Worm (Caenorhabditis elegans) whole organism, L4 larva: ENCODE results near the gene abhd-5.1.

Experiments
- F26F4.8 ChIP-seq: fragments of 200-800 bp; sonication (Bioruptor generic); conservative IDR thresholded peaks from 2 replicates; pipeline ENCODE4 v1.3.6; 2022; ENCODE audit warnings: missing genetic modification characterization, missing compliant biosample characterization
- R02D3.7 ChIP-seq: fragments of 150-350 bp; sonication (generic microtip); optimal IDR thresholded peaks from 3 replicates; lab custom pipeline; 2014; ENCODE audit warnings: missing biosample characterization, missing genetic modification characterization
- T20F7.1 ChIP-seq: fragments of 200-800 bp; sonication (Bioruptor generic); optimal IDR thresholded peaks from 2 replicates; lab custom pipeline; 2018; ENCODE audit warnings: mild to moderate bottlenecking, missing genetic modification characterization, missing compliant biosample characterization
- ZK546.5 ChIP-seq, 2 experiments: sonication (generic microtip); optimal IDR thresholded peaks; 2 replicates each; lab custom pipeline; 2017; ENCODE audit warnings: missing biosample characterization in 2 of 2, missing genetic modification characterization in 2 of 2
- aha-1 ChIP-seq: fragments of 150-350 bp; peaks from one replicate; lab custom pipeline; 2014; ENCODE audit warnings: missing biosample characterization, missing genetic modification characterization
- ceh-32 ChIP-seq: sonication (generic microtip); optimal IDR thresholded peaks from 2 replicates; lab custom pipeline; 2016; ENCODE audit warnings: mild to moderate bottlenecking, missing genetic modification characterization, missing compliant biosample characterization; ENCODE audit not compliant: poor library complexity
- ceh-82 ChIP-seq: sonication (generic microtip); optimal IDR thresholded peaks from 2 replicates; lab custom pipeline; 2017; ENCODE audit warnings: missing biosample characterization, missing genetic modification characterization
- ctbp-1 ChIP-seq: fragments of 200-800 bp; sonication (Bioruptor generic); IDR thresholded peaks from 2 replicates; pipeline ENCODE4 v1.3.6; 2022; ENCODE audit warnings: missing genetic modification reagents, missing genetic modification characterization, missing compliant biosample characterization
- daf-12 ChIP-seq: fragments of 150-350 bp; optimal IDR thresholded peaks from 2 replicates; lab custom pipeline; 2014; ENCODE audit warnings: missing biosample characterization, missing genetic modification reagents, missing genetic modification characterization
- daf-16 ChIP-seq, 3 experiments: sonication (generic microtip); optimal IDR thresholded peaks; 2 replicates each; lab custom pipeline; 2016 to 2017; ENCODE audit warnings: missing genetic modification characterization in 3 of 3, missing genetic modification reagents in 3 of 3, mild to moderate bottlenecking in 2 of 3, missing compliant biosample characterization in 2 of 3, missing biosample characterization in 1 of 3, moderate library complexity in 1 of 3
- dmd-6 ChIP-seq: fragments of 200-800 bp; sonication (Bioruptor generic); IDR thresholded peaks from 2 replicates; pipeline ENCODE4 v1.3.6; 2022; ENCODE audit warnings: missing genetic modification reagents, missing genetic modification characterization, missing compliant biosample characterization
- dpl-1 ChIP-seq: fragments of 150-350 bp; optimal IDR thresholded peaks from 2 replicates; lab custom pipeline; 2014; ENCODE audit warnings: missing biosample characterization, missing genetic modification reagents, missing genetic modification characterization
- dve-1 ChIP-seq: sonication (generic microtip); optimal IDR thresholded peaks from 2 replicates; lab custom pipeline; 2017; ENCODE audit warnings: antibody characterized with exemption, mild to moderate bottlenecking, missing genetic modification characterization, missing compliant biosample characterization; ENCODE audit not compliant: insufficient read depth
- hif-1 ChIP-seq, 2 experiments: sonication (generic microtip); optimal IDR thresholded peaks; 2 replicates each; lab custom pipeline; 2016 to 2017; ENCODE audit warnings: missing compliant biosample characterization in 2 of 2, missing genetic modification characterization in 2 of 2, missing genetic modification reagents in 2 of 2, missing genotype in 2 of 2, mild to moderate bottlenecking in 1 of 2
- hlh-11 ChIP-seq: fragments of 200-800 bp; sonication (Bioruptor generic); optimal IDR thresholded peaks from 2 replicates; lab custom pipeline; 2018; ENCODE audit warnings: mild to moderate bottlenecking, missing genetic modification characterization, missing compliant biosample characterization
- hlh-30 ChIP-seq: sonication (generic microtip); optimal IDR thresholded peaks from 2 replicates; lab custom pipeline; 2017; ENCODE audit warnings: antibody characterized with exemption, mild to moderate bottlenecking, missing genetic modification characterization, missing compliant biosample characterization; ENCODE audit not compliant: insufficient read depth
- jun-1 ChIP-seq: fragments of 150-350 bp; optimal IDR thresholded peaks from 2 replicates; lab custom pipeline; 2014; ENCODE audit warnings: missing biosample characterization, missing genetic modification reagents, missing genetic modification characterization
- lin-13 ChIP-seq: fragments of 150-350 bp; optimal IDR thresholded peaks from 2 replicates; lab custom pipeline; 2014; ENCODE audit warnings: missing biosample characterization, missing genetic modification reagents, missing genetic modification characterization
- lin-15B ChIP-seq: fragments of 150-350 bp; sonication (generic microtip); optimal IDR thresholded peaks from 3 replicates; lab custom pipeline; 2014; ENCODE audit warnings: missing biosample characterization, missing genetic modification characterization
- lin-29 ChIP-seq: fragments of 200-800 bp; sonication (Bioruptor generic); IDR thresholded peaks from 2 replicates; pipeline ENCODE4 v1.3.6; 2022; ENCODE audit warnings: missing genetic modification reagents, missing genetic modification characterization, missing compliant biosample characterization
- lin-38 ChIP-seq: fragments of 200-800 bp; sonication (Bioruptor generic); IDR thresholded peaks from 2 replicates; pipeline ENCODE4 v1.3.6; 2022; ENCODE audit warnings: missing genetic modification reagents, missing genetic modification characterization, missing compliant biosample characterization
- lin-39 ChIP-seq: fragments of 150-350 bp; optimal IDR thresholded peaks from 2 replicates; lab custom pipeline; 2014; ENCODE audit warnings: missing biosample characterization, missing genetic modification reagents, missing genetic modification characterization
- lir-3 ChIP-seq: sonication (generic microtip); optimal IDR thresholded peaks from 2 replicates; lab custom pipeline; 2016; ENCODE audit warnings: mild to moderate bottlenecking, missing genetic modification characterization, missing compliant biosample characterization
- mdl-1 ChIP-seq, 2 experiments: fragments of 150-350 bp in 1 of 2; sonication (generic microtip) in 1 of 2; optimal IDR thresholded peaks; 2 replicates each; lab custom pipeline; 2014 to 2017; ENCODE audit warnings: missing biosample characterization in 2 of 2, missing genetic modification characterization in 2 of 2
- mep-1 ChIP-seq: fragments of 150-350 bp; sonication (generic microtip); optimal IDR thresholded peaks from 3 replicates; lab custom pipeline; 2014; ENCODE audit warnings: missing biosample characterization, missing genetic modification characterization
- mes-2 ChIP-seq: sonication (generic microtip); optimal IDR thresholded peaks from 2 replicates; lab custom pipeline; 2016; ENCODE audit warnings: missing genotype, mild to moderate bottlenecking, missing genetic modification characterization, missing compliant biosample characterization; ENCODE audit not compliant: poor library complexity, severe bottlenecking
- mxl-2 ChIP-seq: fragments of 200-800 bp; sonication (Bioruptor generic); conservative IDR thresholded peaks from 2 replicates; pipeline ENCODE4 v1.3.6; 2022; ENCODE audit warnings: missing genetic modification reagents, missing genetic modification characterization, missing compliant biosample characterization
- mxl-3 ChIP-seq: fragments of 200-800 bp; sonication (Bioruptor generic); optimal IDR thresholded peaks from 2 replicates; lab custom pipeline; 2018; ENCODE audit warnings: mild to moderate bottlenecking, missing genetic modification characterization, missing compliant biosample characterization
- nhr-10 ChIP-seq: fragments of 150-350 bp; optimal IDR thresholded peaks from 2 replicates; lab custom pipeline; 2014; ENCODE audit warnings: missing biosample characterization, missing genetic modification characterization
- nhr-102 ChIP-seq: sonication (generic microtip); optimal IDR thresholded peaks from 2 replicates; lab custom pipeline; 2016; ENCODE audit warnings: mild to moderate bottlenecking, missing genetic modification characterization, moderate library complexity, missing compliant biosample characterization
- nhr-11 ChIP-seq: fragments of 150-350 bp; optimal IDR thresholded peaks from 2 replicates; lab custom pipeline; 2014; ENCODE audit warnings: missing biosample characterization, missing genetic modification characterization
- nhr-25 ChIP-seq: sonication (generic microtip); optimal IDR thresholded peaks from 2 replicates; lab custom pipeline; 2017; ENCODE audit warnings: missing genetic modification characterization, mild to moderate bottlenecking, missing compliant biosample characterization, antibody characterized with exemption, moderate library complexity, borderline replicate concordance; ENCODE audit not compliant: insufficient read depth
- nhr-28 ChIP-seq: fragments of 150-350 bp; optimal IDR thresholded peaks from 2 replicates; lab custom pipeline; 2014; ENCODE audit warnings: missing biosample characterization, missing genetic modification characterization
- nhr-77 ChIP-seq: fragments of 150-350 bp; optimal IDR thresholded peaks from 2 replicates; lab custom pipeline; 2014; ENCODE audit warnings: missing biosample characterization, missing genetic modification characterization
- pha-4 ChIP-seq, 2 experiments: fragments of 150-350 bp in 1 of 2; fragments of 200-800 bp in 1 of 2; sonication (Bioruptor generic) in 1 of 2; IDR thresholded peaks in 1 of 2; optimal IDR thresholded peaks in 1 of 2; 2 replicates each; pipeline versions ENCODE4 v1.3.6 to Lab custom; 2014 to 2022; ENCODE audit warnings: missing genetic modification characterization in 2 of 2, missing genetic modification reagents in 2 of 2, missing biosample characterization in 1 of 2, missing compliant biosample characterization in 1 of 2
- php-3 ChIP-seq: fragments of 200-800 bp; sonication (Bioruptor generic); IDR thresholded peaks from 2 replicates; pipeline ENCODE4 v1.3.6; 2022; ENCODE audit warnings: missing genetic modification reagents, missing genetic modification characterization, missing compliant biosample characterization
- pqm-1 ChIP-seq: sonication (generic microtip); optimal IDR thresholded peaks from 2 replicates; lab custom pipeline; 2017; ENCODE audit warnings: missing biosample characterization, missing genetic modification characterization
- saeg-2 ChIP-seq: fragments of 200-800 bp; sonication (Bioruptor generic); IDR thresholded peaks from 2 replicates; pipeline ENCODE4 v1.3.6; 2022; ENCODE audit warnings: missing genetic modification reagents, missing genetic modification characterization, missing compliant biosample characterization
- unc-62 ChIP-seq, 3 experiments: fragments of 150-350 bp in 1 of 3; sonication (generic microtip); optimal IDR thresholded peaks in 2 of 3; peaks in 1 of 3; 1 replicate in 1 of 3; 2 replicates in 2 of 3; lab custom pipeline; 2014 to 2017; ENCODE audit warnings: missing biosample characterization in 3 of 3, missing genetic modification characterization in 3 of 3, missing genetic modification reagents in 3 of 3, missing genotype in 1 of 3
- zfp-3 ChIP-seq: fragments of 200-800 bp; sonication (Bioruptor generic); conservative IDR thresholded peaks from 2 replicates; pipeline ENCODE4 v1.3.6; 2022; ENCODE audit warnings: missing genetic modification reagents, missing genetic modification characterization, missing compliant biosample characterization

Gene abhd-5.1

DNA sequence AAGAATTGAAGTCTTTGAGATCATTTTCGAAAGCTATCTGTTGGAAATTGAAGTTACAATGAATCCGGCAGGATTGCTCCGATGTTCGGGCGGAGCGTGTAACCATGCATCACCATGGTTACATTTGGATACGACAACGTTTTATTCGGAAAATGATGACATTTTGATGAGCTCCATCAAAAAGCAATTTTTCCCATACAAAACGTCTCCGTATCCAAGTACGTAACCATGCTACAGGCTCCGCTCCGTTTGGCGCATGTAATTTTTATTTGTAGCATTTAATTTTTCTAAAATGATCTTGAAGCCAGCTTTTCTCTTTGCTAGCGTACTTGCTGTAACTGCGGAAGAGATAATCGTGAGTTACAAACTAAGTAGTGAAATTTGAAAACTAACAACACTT lies 4.9 kb upstream of the abhd-5.1 start, which contains the start of the genes cwp-2 and cwp-3 (continued):
- no peak for TF ChIP-seq saeg-2
- TF ChIP-seq, all 104 proteins: peak for 0

ce11 chrV:4844591-4844990 lies 2.9 kb upstream of the abhd-5.1 start, which contains the start of gene abhd-5.2:
TSS of gene abhd-5.2 (plus strand) at chrV:4844685.
- peak; percentile 32 for TF ChIP-seq mes-2 (tag; lab: Kevin White, UChicago)
- no peak for TF ChIP-seq zfp-3 (GFP tag; lab: Robert Waterston, UW)
- TF ChIP-seq mxl-2 (GFP tag; lab: Robert Waterston, UW) = no peak
- TF ChIP-seq pqm-1 (tag; lab: Kevin White, UChicago) = peak; percentile 3
- TF ChIP-seq nhr-77 (tag; lab: Kevin White, UChicago) = peak; percentile 22
- TF ChIP-seq mep-1 (tag; lab: Kevin White, UChicago) = peak; percentile 53
- TF ChIP-seq nhr-28 (tag; lab: Kevin White, UChicago) = peak; percentile 85
- TF ChIP-seq lin-29 (GFP tag; lab: Robert Waterston, UW) = no peak
- peak in 1 of 2 experiments; percentile 67 for TF ChIP-seq unc-62 (GFP tag; optimal IDR thresholded peaks at IDR 0.05 in 1 of 2; lab: Kevin White, UChicago)
- TF ChIP-seq unc-62 (tag; optimal IDR thresholded peaks at IDR 0.05; lab: Kevin White, UChicago) = no peak
- peak; percentile 19 for TF ChIP-seq nhr-11 (tag; lab: Kevin White, UChicago)
- peak; percentile 36 for TF ChIP-seq lin-13 (GFP tag; lab: Kevin White, UChicago)
- TF ChIP-seq dmd-6 (GFP tag; lab: Robert Waterston, UW) = peak; percentile 47; the same call in 1 of the 2 replicates
- TF ChIP-seq daf-16 (GFP tag; optimal IDR thresholded peaks at IDR 0.05; lab: Kevin White, UChicago) = peak in 1 of 2 experiments; percentile 83
- peak; percentile 51 for TF ChIP-seq daf-16 (tag; optimal IDR thresholded peaks at IDR 0.05; lab: Kevin White, UChicago)
- peak; percentile 72 for TF ChIP-seq hlh-11 (tag; lab: Kevin White, UChicago)
- TF ChIP-seq hif-1 (tag; optimal IDR thresholded peaks at IDR 0.05; lab: Kevin White, UChicago) = peak in 1 of 2 experiments; percentile 6
- TF ChIP-seq dve-1 (tag; lab: Kevin White, UChicago) = peak; percentile 64
- TF ChIP-seq dpl-1 (GFP tag; lab: Kevin White, UChicago) = no peak
- peak; percentile 53 for TF ChIP-seq mxl-3 (GFP tag; lab: Kevin White, UChicago)
- peak; percentile 86 for TF ChIP-seq nhr-102
- TF ChIP-seq hlh-30 (tag; lab: Kevin White, UChicago) = peak; percentile 99

ce11 chrV:4846507-4846906 lies 946 bp upstream of the abhd-5.1 start:
- TF ChIP-seq hif-1 (tag; optimal IDR thresholded peaks at IDR 0.05; lab: Kevin White, UChicago) = no peak
- TF ChIP-seq ceh-32 = no peak
- no peak for TF ChIP-seq pha-4 (GFP tag; IDR thresholded peaks at IDR 0.05; lab: Robert Waterston, UW)
- no peak for TF ChIP-seq pha-4 (tag; optimal IDR thresholded peaks at IDR 0.05; lab: Kevin White, UChicago)
- no peak for TF ChIP-seq mdl-1 (tag; optimal IDR thresholded peaks at IDR 0.05; lab: Kevin White, UChicago)
- TF ChIP-seq nhr-102 = no peak
- peak; percentile 95 for TF ChIP-seq aha-1 (tag; lab: Kevin White, UChicago)
- no peak for TF ChIP-seq jun-1 (tag; lab: Kevin White, UChicago)

DNA sequence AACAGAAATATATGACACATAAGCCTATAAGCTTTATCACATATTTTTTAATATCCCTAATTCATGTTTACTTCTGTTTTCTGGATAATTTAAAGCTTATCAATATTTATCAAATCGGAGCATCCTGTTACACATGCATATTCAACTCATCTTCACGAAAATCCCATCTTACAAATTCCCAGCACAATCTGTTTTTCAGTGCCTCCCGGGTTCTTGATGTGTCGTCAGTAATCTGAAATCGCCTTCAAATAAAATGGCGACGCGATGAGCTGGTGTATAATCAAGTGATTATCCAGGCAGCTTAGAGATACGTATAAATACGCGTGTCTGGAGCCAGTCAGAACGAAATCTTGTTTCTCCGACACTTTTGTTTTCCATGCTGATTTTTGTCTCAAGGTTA lies 3.0 kb downstream of the abhd-5.1 start:
- no peak for TF ChIP-seq daf-12 (tag; lab: Kevin White, UChicago)
- no peak for TF ChIP-seq F26F4.8 (GFP tag; lab: Robert Waterston, UW)
- TF ChIP-seq lir-3 (tag; lab: Kevin White, UChicago) = no peak
- TF ChIP-seq ceh-82 (tag; lab: Kevin White, UChicago) = no peak
- no peak for TF ChIP-seq nhr-25
- no peak for TF ChIP-seq lin-39 (tag; lab: Kevin White, UChicago)
- no peak for TF ChIP-seq nhr-10 (tag; lab: Kevin White, UChicago)
- no peak for TF ChIP-seq nhr-28 (tag; lab: Kevin White, UChicago)
- TF ChIP-seq dve-1 (tag; lab: Kevin White, UChicago) = no peak
- no peak for TF ChIP-seq ctbp-1 (GFP tag; lab: Robert Waterston, UW)
- TF ChIP-seq ZK546.5 (tag; optimal IDR thresholded peaks at IDR 0.05; lab: Kevin White, UChicago) = no peak
- TF ChIP-seq hif-1 (tag; optimal IDR thresholded peaks at IDR 0.05; lab: Kevin White, UChicago) = no peak
- no peak for TF ChIP-seq php-3 (GFP tag; lab: Robert Waterston, UW)
- TF ChIP-seq lin-15B = no peak
- no peak for TF ChIP-seq R02D3.7 (tag; lab: Kevin White, UChicago)
- no peak for TF ChIP-seq lin-38 (GFP tag; lab: Robert Waterston, UW)
- no peak for TF ChIP-seq T20F7.1
